Fruit fly (Drosophila melanogaster) whole organism, wandering third instar larva: Measurements from ENCODE around the gene CG32536.
A peak's percentile ranks its signal among the peaks of the same experiment; 100 is the strongest.

Source experiments
- CG9705 ChIP-seq: fragments of 200-800 bp; sonication (Bioruptor generic); optimal IDR thresholded peaks from 2 replicates; lab custom pipeline; 2018; ENCODE audit warnings: missing biosample characterization, mild to moderate bottlenecking, missing genetic modification characterization
- Dfd ChIP-seq: fragments of >200 bp; optimal IDR thresholded peaks from 2 replicates; lab custom pipeline; 2017; ENCODE audit warnings: missing biosample characterization, missing genetic modification characterization
- GATAd ChIP-seq: sonication (Bioruptor generic); optimal IDR thresholded peaks from 2 replicates; lab custom pipeline; 2016; ENCODE audit warnings: missing biosample characterization, missing genetic modification characterization
- HLH106 ChIP-seq: fragments of 200-800 bp; optimal IDR thresholded peaks from 3 replicates; lab custom pipeline; 2019; ENCODE audit warnings: missing biosample characterization, mild to moderate bottlenecking, missing genetic modification characterization, moderate library complexity
- Hr83 ChIP-seq: fragments of 200-300 bp; sonication (Bioruptor generic); optimal IDR thresholded peaks from 2 replicates; lab custom pipeline; 2016; ENCODE audit warnings: missing biosample characterization, mild to moderate bottlenecking, missing genetic modification characterization, moderate library complexity; ENCODE audit not compliant: poor library complexity, severe bottlenecking
- Vsx2 ChIP-seq: fragments of 200-300, 225-300 bp; sonication (Bioruptor generic); optimal IDR thresholded peaks from 2 replicates; lab custom pipeline; 2018; ENCODE audit warnings: missing biosample characterization, missing genetic modification characterization; ENCODE audit not compliant: partially characterized antibody
- dsf ChIP-seq: sonication (Bioruptor generic); optimal IDR thresholded peaks from 2 replicates; lab custom pipeline; 2016; ENCODE audit warnings: missing biosample characterization, missing genetic modification characterization, borderline replicate concordance
- fru ChIP-seq: fragments of 200-800 bp; sonication (Bioruptor generic); optimal IDR thresholded peaks from 3 replicates; lab custom pipeline; 2016; ENCODE audit warnings: missing biosample characterization, mild to moderate bottlenecking, missing genetic modification characterization
- lola ChIP-seq: fragments of >200 bp; optimal IDR thresholded peaks from 2 replicates; lab custom pipeline; 2017; ENCODE audit warnings: missing biosample characterization, missing genetic modification characterization
- psq ChIP-seq: fragments of 200-800 bp; sonication (Bioruptor generic); optimal IDR thresholded peaks from 3 replicates; lab custom pipeline; 2017; ENCODE audit warnings: missing biosample characterization, mild to moderate bottlenecking, missing genetic modification characterization, moderate library complexity
- tai ChIP-seq: sonication (Bioruptor generic); optimal IDR thresholded peaks from 2 replicates; lab custom pipeline; 2016; ENCODE audit warnings: missing biosample characterization, missing genetic modification characterization
- usp ChIP-seq: fragments of >200 bp; optimal IDR thresholded peaks from 2 replicates; lab custom pipeline; 2017; ENCODE audit warnings: missing biosample characterization, missing genetic modification characterization

The CG32536 gene

dm6 chrX:19229855-19230433 lies 46.8 kb downstream of the CG32536 start (continued):
- TF ChIP-seq fru (GFP tag; lab: Kevin White, UChicago) (peak; percentile 66), HLH106 (tag; lab: Kevin White, UChicago) (peak; percentile 61), Vsx2 (peak; percentile 42), psq (GFP tag; lab: Kevin White, UChicago) (peak; percentile 25), tai (GFP tag; lab: Kevin White, UChicago) (no peak), GATAd (no peak), Hr83 (GFP tag; lab: Kevin White, UChicago) (no peak), CG9705 (GFP tag; lab: Kevin White, UChicago) (no peak), Dfd (GFP tag; lab: Kevin White, UChicago) (no peak)

DNA sequence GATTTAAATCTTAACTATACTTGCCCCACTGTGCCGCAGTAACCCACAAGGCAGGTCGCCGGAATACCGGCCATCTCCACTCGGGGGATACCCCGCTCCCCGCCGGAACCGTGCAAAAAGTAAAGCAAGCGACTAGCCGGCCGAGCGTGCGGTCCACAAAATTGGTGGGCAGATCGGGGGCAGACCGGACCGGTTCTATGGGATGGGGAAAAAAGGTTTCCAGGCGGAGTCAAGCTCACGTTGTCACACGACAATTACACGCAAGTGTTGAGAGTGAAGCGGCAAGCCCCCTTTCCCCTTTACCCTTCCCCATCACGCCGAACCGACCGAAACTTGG lies 51.4 kb downstream of the CG32536 start:
- no peak for TF ChIP-seq dsf (GFP tag; lab: Kevin White, UChicago)
- no peak for TF ChIP-seq lola (GFP tag; lab: Kevin White, UChicago)
- peak; percentile 24 for TF ChIP-seq fru (GFP tag; lab: Kevin White, UChicago)
- no peak for TF ChIP-seq usp (GFP tag; lab: Kevin White, UChicago)
